7 worm cellular contexts compared by ENCODE assay signal in genomic region chrIV:11520960-11521359, ce11.
A peak's percentile ranks its signal among the peaks of the same experiment; 100 is the strongest.
TF ChIP-seq lines count a peak whose summit lies in the region.

TSS of gene M04B2.4 (minus strand) at chrIV:11521031.
TSS of gene gfl-1 (plus strand) at chrIV:11521290.

TF ChIP-seq in whole organism, L1 larva, 84 proteins besides CTCF, POLR2A, EP300 and RAD21 (continues in another document):
- TF ChIP-seq rnt-1 (tag; optimal IDR thresholded peaks at IDR 0.05; lab: Kevin White, UChicago) (no peak), lir-3 (tag; optimal IDR thresholded peaks at IDR 0.05; lab: Kevin White, UChicago; ENCODE audit: poor library complexity) (no peak), tlp-1 (tag; optimal IDR thresholded peaks at IDR 0.05; lab: Kevin White, UChicago) (no peak), nhr-47 (tag; optimal IDR thresholded peaks at IDR 0.05; lab: Kevin White, UChicago) (peak; percentile 51), pax-3 (tag; optimal IDR thresholded peaks at IDR 0.05; lab: Kevin White, UChicago) (no peak), nhr-84 (tag; optimal IDR thresholded peaks at IDR 0.05; lab: Kevin White, UChicago) (no peak), ceh-8 (GFP tag; optimal IDR thresholded peaks at IDR 0.05; lab: Kevin White, UChicago) (no peak), unc-62 (GFP tag; optimal IDR thresholded peaks at IDR 0.05; lab: Kevin White, UChicago) (no peak), unc-98 (GFP tag; IDR thresholded peaks at IDR 0.05; lab: Robert Waterston, UW) (no peak), swsn-7 (tag; optimal IDR thresholded peaks at IDR 0.05; lab: Kevin White, UChicago) (peak; percentile 52), F16B12.6 (tag; optimal IDR thresholded peaks at IDR 0.05; lab: Kevin White, UChicago) (no peak), pag-3 (tag; optimal IDR thresholded peaks at IDR 0.05; lab: Kevin White, UChicago; ENCODE audit: borderline replicate concordance, insufficient read depth) (no peak), blmp-1 (tag; optimal IDR thresholded peaks at IDR 0.05; lab: Kevin White, UChicago) (peak; percentile 49)

TF ChIP-seq in whole organism, L2 larva, 48 proteins besides CTCF, POLR2A, EP300 and RAD21 (continues in another document):
- TF ChIP-seq ztf-4 (tag; optimal IDR thresholded peaks at IDR 0.05; lab: Kevin White, UChicago) (no peak), lin-11 (tag; optimal IDR thresholded peaks at IDR 0.05; lab: Kevin White, UChicago) (no peak), mab-5 (tag; optimal IDR thresholded peaks at IDR 0.05; lab: Kevin White, UChicago) (no peak), R02D3.7 (tag; optimal IDR thresholded peaks at IDR 0.05; lab: Kevin White, UChicago) (peak; percentile 91), nhr-129 (tag; optimal IDR thresholded peaks at IDR 0.05; lab: Kevin White, UChicago) (peak; percentile 6), aly-2 (tag; optimal IDR thresholded peaks at IDR 0.05; lab: Kevin White, UChicago) (no peak), crh-2 (tag; optimal IDR thresholded peaks at IDR 0.05; lab: Kevin White, UChicago) (peak; percentile 50), lin-13 (GFP tag; optimal IDR thresholded peaks at IDR 0.05; lab: Kevin White, UChicago) (peak; percentile 26), elt-1 (tag; optimal IDR thresholded peaks at IDR 0.05; lab: Kevin White, UChicago) (no peak), lin-39 (tag; optimal IDR thresholded peaks at IDR 0.05; lab: Kevin White, UChicago) (no peak), alr-1 (tag; optimal IDR thresholded peaks at IDR 0.05; lab: Kevin White, UChicago) (no peak), nhr-10 (tag; optimal IDR thresholded peaks at IDR 0.05; lab: Kevin White, UChicago) (no peak), Y55F3AM.14 (GFP tag; optimal IDR thresholded peaks at IDR 0.05; lab: Kevin White, UChicago) (no peak), ztf-1 (GFP tag; conservative IDR thresholded peaks at IDR 0.05; lab: Robert Waterston, UW) (no peak)

TF ChIP-seq in whole organism, L3 larva, 47 proteins besides CTCF, POLR2A, EP300 and RAD21:
- TF ChIP-seq R02D3.7 (tag; optimal IDR thresholded peaks at IDR 0.05; lab: Kevin White, UChicago), result peak; percentile 93
- TF ChIP-seq egl-5 (tag; optimal IDR thresholded peaks at IDR 0.05; lab: Kevin White, UChicago), result no peak
- peak; percentile 64 for TF ChIP-seq pha-4 (tag; optimal IDR thresholded peaks at IDR 0.05; lab: Kevin White, UChicago)
- TF ChIP-seq elt-3 (tag; optimal IDR thresholded peaks at IDR 0.05; lab: Kevin White, UChicago), result no peak
- peak; percentile 44 for TF ChIP-seq nfya-1 (tag; optimal IDR thresholded peaks at IDR 0.05; lab: Kevin White, UChicago; ENCODE audit: insufficient read depth)
- no peak for TF ChIP-seq nhr-23 (tag; optimal IDR thresholded peaks at IDR 0.05; lab: Kevin White, UChicago)
- TF ChIP-seq unc-39 (tag; optimal IDR thresholded peaks at IDR 0.05; lab: Kevin White, UChicago), result no peak
- TF ChIP-seq nhr-25 (tag; optimal IDR thresholded peaks at IDR 0.05; lab: Kevin White, UChicago), result no peak
- peak; percentile 10 for TF ChIP-seq pqm-1 (tag; optimal IDR thresholded peaks at IDR 0.05; lab: Kevin White, UChicago)
- TF ChIP-seq elt-2 (tag; optimal IDR thresholded peaks at IDR 0.05; lab: Kevin White, UChicago), result peak; percentile 1
- peak; percentile 23 for TF ChIP-seq lin-15B (tag; optimal IDR thresholded peaks at IDR 0.05; lab: Kevin White, UChicago)
- no peak for TF ChIP-seq ceh-9 (tag; optimal IDR thresholded peaks at IDR 0.05; lab: Kevin White, UChicago)

TF ChIP-seq in whole organism, L4 larva, 104 proteins besides CTCF, POLR2A, EP300 and RAD21 (continues in another document):
- TF ChIP-seq R02D3.7 (tag; optimal IDR thresholded peaks at IDR 0.05; lab: Kevin White, UChicago), result peak; percentile 74
- TF ChIP-seq T20F7.1 (GFP tag; optimal IDR thresholded peaks at IDR 0.05; lab: Kevin White, UChicago), result peak; percentile 96
- TF ChIP-seq lsy-2 (tag; optimal IDR thresholded peaks at IDR 0.05; lab: Kevin White, UChicago), result peak in 1 of 2 experiments; percentile 55
- TF ChIP-seq lin-39 (tag; optimal IDR thresholded peaks at IDR 0.05; lab: Kevin White, UChicago), result no peak
- TF ChIP-seq dpl-1 (GFP tag; optimal IDR thresholded peaks at IDR 0.05; lab: Kevin White, UChicago), result peak; percentile 56
- TF ChIP-seq spr-3 (GFP tag; optimal IDR thresholded peaks at IDR 0.05; lab: Kevin White, UChicago), result no peak
- TF ChIP-seq ztf-7 (tag; optimal IDR thresholded peaks at IDR 0.05; lab: Kevin White, UChicago), result peak; percentile 28
- TF ChIP-seq ceh-32 (tag; optimal IDR thresholded peaks at IDR 0.05; lab: Kevin White, UChicago; ENCODE audit: poor library complexity), result no peak
- TF ChIP-seq ceh-62 (tag; optimal IDR thresholded peaks at IDR 0.05; lab: Kevin White, UChicago), result no peak
- TF ChIP-seq pha-4 (GFP tag; IDR thresholded peaks at IDR 0.05; lab: Robert Waterston, UW), result no peak
- no peak for TF ChIP-seq pha-4 (tag; optimal IDR thresholded peaks at IDR 0.05; lab: Kevin White, UChicago)
- peak; percentile 89 for TF ChIP-seq Y48G9A.11 (GFP tag; IDR thresholded peaks at IDR 0.05; lab: Robert Waterston, UW)
- TF ChIP-seq madf-5 (GFP tag; IDR thresholded peaks at IDR 0.05; lab: Robert Waterston, UW), result no peak
- TF ChIP-seq ceh-20 (GFP tag; IDR thresholded peaks at IDR 0.05; lab: Robert Waterston, UW), result no peak
- TF ChIP-seq lin-29 (GFP tag; IDR thresholded peaks at IDR 0.05; lab: Robert Waterston, UW), result no peak

TF ChIP-seq in whole organism, late embryonic, 69 proteins besides CTCF, POLR2A, EP300 and RAD21:
- peak; percentile 36 for TF ChIP-seq elt-2 (tag; optimal IDR thresholded peaks at IDR 0.05; lab: Kevin White, UChicago)
- peak; percentile 7 for TF ChIP-seq nfya-1 (tag; optimal IDR thresholded peaks at IDR 0.05; lab: Kevin White, UChicago)
- TF ChIP-seq ztf-16 (tag; optimal IDR thresholded peaks at IDR 0.05; lab: Kevin White, UChicago), result no peak

TF ChIP-seq in whole organism, mixed stage, embryonic, 35 proteins besides CTCF, POLR2A, EP300 and RAD21:
- no peak for TF ChIP-seq lin-32 (GFP tag; optimal IDR thresholded peaks at IDR 0.05; lab: Kevin White, UChicago)
- TF ChIP-seq lsy-2 (tag; optimal IDR thresholded peaks at IDR 0.05; lab: Kevin White, UChicago), result no peak
- TF ChIP-seq unc-62 (GFP tag; optimal IDR thresholded peaks at IDR 0.05; lab: Kevin White, UChicago), result no peak
- TF ChIP-seq mab-5 (tag; optimal IDR thresholded peaks at IDR 0.05; lab: Kevin White, UChicago), result no peak
- TF ChIP-seq ztf-11 (tag; optimal IDR thresholded peaks at IDR 0.05; lab: Kevin White, UChicago), result no peak
- TF ChIP-seq hlh-1 (tag; optimal IDR thresholded peaks at IDR 0.05; lab: Kevin White, UChicago), result no peak
- no peak for TF ChIP-seq ceh-43 (GFP tag; optimal IDR thresholded peaks at IDR 0.05; lab: Kevin White, UChicago)
- no peak for TF ChIP-seq sem-2 (GFP tag; optimal IDR thresholded peaks at IDR 0.05; lab: Kevin White, UChicago)
- no peak for TF ChIP-seq ham-2 (GFP tag; optimal IDR thresholded peaks at IDR 0.05; lab: Kevin White, UChicago)
- no peak for TF ChIP-seq blmp-1 (tag; optimal IDR thresholded peaks at IDR 0.05; lab: Kevin White, UChicago)
- TF ChIP-seq sptf-1 (tag; optimal IDR thresholded peaks at IDR 0.05; lab: Kevin White, UChicago), result no peak
- TF ChIP-seq pha-4 (tag; optimal IDR thresholded peaks at IDR 0.05; lab: Kevin White, UChicago), result no peak
- TF ChIP-seq ces-1 (GFP tag; optimal IDR thresholded peaks at IDR 0.05; lab: Kevin White, UChicago), result peak; percentile 10
- TF ChIP-seq nhr-237 (tag; optimal IDR thresholded peaks at IDR 0.05; lab: Kevin White, UChicago), result peak; percentile 10

TF ChIP-seq in whole organism, young adult, 124 proteins besides CTCF, POLR2A, EP300 and RAD21:
- TF ChIP-seq bed-2 (GFP tag; IDR thresholded peaks at IDR 0.05; lab: Robert Waterston, UW) (no peak), B0261.1 (tag; optimal IDR thresholded peaks at IDR 0.05; lab: Kevin White, UChicago) (no peak), attf-3 (GFP tag; conservative IDR thresholded peaks at IDR 0.05; lab: Robert Waterston, UW) (peak; percentile 95)
